Fruit fly (Drosophila melanogaster): ENCODE data around the gene Sol1.

Sol1 gene

DNA sequence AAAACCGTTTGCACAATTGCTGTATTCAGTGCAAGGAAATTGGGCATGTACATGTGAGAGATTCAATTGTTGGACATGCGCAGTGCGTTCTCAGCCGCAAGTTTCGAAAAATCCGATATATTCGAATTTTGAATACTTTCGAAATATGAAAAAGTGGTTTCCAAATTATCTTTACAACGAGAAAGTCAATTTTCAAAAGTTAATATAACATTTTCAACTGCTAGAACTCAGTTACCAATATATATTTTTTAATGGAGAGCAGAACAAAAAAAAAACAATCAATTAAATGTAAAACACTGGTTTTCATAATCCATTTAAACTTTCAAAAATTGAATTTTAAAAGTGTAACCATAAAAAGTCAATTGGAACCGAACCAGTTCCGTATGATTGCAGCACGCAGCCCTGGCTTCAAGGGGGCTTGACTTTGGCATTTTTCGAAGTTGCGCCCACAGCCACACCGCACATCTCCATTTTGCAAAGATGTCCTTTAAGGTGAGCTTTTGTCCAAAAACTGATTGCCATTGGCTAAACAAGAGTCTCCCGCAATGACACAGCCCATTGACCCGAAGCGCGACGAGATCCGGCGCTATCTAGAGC is 36.4 kb downstream of the Sol1 start, which contains the start of the genes Scgbeta and CG17202 (continued):
- TF ChIP-seq Myb (GFP tag; optimal IDR thresholded peaks at IDR 0.05) (peak; percentile 85), fu2 (GFP tag; optimal IDR thresholded peaks at IDR 0.05) (peak; percentile 38), CG13123 (GFP tag; optimal IDR thresholded peaks at IDR 0.05) (no peak), Bdp1 (GFP tag; optimal IDR thresholded peaks at IDR 0.05) (no peak), sug (tag; optimal IDR thresholded peaks at IDR 0.05) (no peak), Gug (GFP tag; IDR thresholded peaks at IDR 0.05) (no peak), Ravus (GFP tag; IDR thresholded peaks at IDR 0.05) (no peak), CG8944 (GFP tag; optimal IDR thresholded peaks at IDR 0.05) (peak; percentile 25), CG15514 (GFP tag; optimal IDR thresholded peaks at IDR 0.05) (peak; percentile 100), CG34224 (GFP tag; IDR thresholded peaks at IDR 0.05; ENCODE audit: partially characterized antibody) (no peak), CG12659 (GFP tag; optimal IDR thresholded peaks at IDR 0.05) (peak; percentile 44), CG12219 (GFP tag; optimal IDR thresholded peaks at IDR 0.05) (no peak), CG8281 (tag; optimal IDR thresholded peaks at IDR 0.05) (no peak), gfzf (GFP tag; optimal IDR thresholded peaks at IDR 0.05) (peak; percentile 92), CG11696 (GFP tag; IDR thresholded peaks at IDR 0.05) (no peak), YL-1 (GFP tag; optimal IDR thresholded peaks at IDR 0.05) (peak; percentile 59), Side (GFP tag; optimal IDR thresholded peaks at IDR 0.05) (peak; percentile 11), HHEX (GFP tag; optimal IDR thresholded peaks at IDR 0.05) (no peak), fd64A (GFP tag; optimal IDR thresholded peaks at IDR 0.05) (no peak), chm (GFP tag; IDR thresholded peaks at IDR 0.05) (no peak), Dip2 (GFP tag; IDR thresholded peaks at IDR 0.05) (no peak), CG6683 (GFP tag; optimal IDR thresholded peaks at IDR 0.05) (no peak), CG2889 (GFP tag; IDR thresholded peaks at IDR 0.05) (no peak), CG4424 (GFP tag; optimal IDR thresholded peaks at IDR 0.05) (no peak), CG11398 (GFP tag; optimal IDR thresholded peaks at IDR 0.05) (peak; percentile 2), CG7372 (GFP tag; IDR thresholded peaks at IDR 0.05) (no peak), gce (GFP tag; IDR thresholded peaks at IDR 0.05) (no peak), D19B (GFP tag; optimal IDR thresholded peaks at IDR 0.05) (no peak), HLH4C (GFP tag; IDR thresholded peaks at IDR 0.05; ENCODE audit: partially characterized antibody) (no peak), Hsf (GFP tag; optimal IDR thresholded peaks at IDR 0.05) (peak; percentile 17), unc-4 (GFP tag; IDR thresholded peaks at IDR 0.05; ENCODE audit: partially characterized antibody) (no peak), HmgZ (tag; optimal IDR thresholded peaks at IDR 0.05) (peak; percentile 62), phol (tag; optimal IDR thresholded peaks at IDR 0.05) (peak; percentile 93), CG17912 (GFP tag; optimal IDR thresholded peaks at IDR 0.05) (no peak), CG14667 (GFP tag; IDR thresholded peaks at IDR 0.05) (no peak), p53 (GFP tag; optimal IDR thresholded peaks at IDR 0.05) (no peak), Awh (GFP tag; IDR thresholded peaks at IDR 0.05) (no peak), sens-2 (GFP tag; IDR thresholded peaks at IDR 0.05) (no peak), wor (GFP tag; IDR thresholded peaks at IDR 0.05) (no peak), HLH54F (GFP tag; optimal IDR thresholded peaks at IDR 0.05) (no peak), CG17829 (tag; optimal IDR thresholded peaks at IDR 0.05) (peak; percentile 27), gcm2 (GFP tag; optimal IDR thresholded peaks at IDR 0.05) (no peak), CG18599 (GFP tag; optimal IDR thresholded peaks at IDR 0.05) (no peak), CG3847 (GFP tag; IDR thresholded peaks at IDR 0.05) (peak; percentile 39; the same call in 1 of the 2 replicates), ken (GFP tag; IDR thresholded peaks at IDR 0.05) (no peak), CG15073 (GFP tag; optimal IDR thresholded peaks at IDR 0.05) (no peak), dati (GFP tag; IDR thresholded peaks at IDR 0.05) (no peak), Hmx (GFP tag; optimal IDR thresholded peaks at IDR 0.05) (no peak), al (GFP tag; IDR thresholded peaks at IDR 0.05) (no peak), rib (GFP tag; IDR thresholded peaks at IDR 0.05) (no peak), CG14860 (GFP tag; IDR thresholded peaks at IDR 0.05; ENCODE audit: partially characterized antibody) (no peak)

Measured in whole organism, embryonic.